Worm (Caenorhabditis elegans) whole organism, L3 larva: ENCODE data around the gene mdt-9.
A peak's percentile ranks its signal among the peaks of the same experiment; 100 is the strongest.

Experiments
- aly-2 ChIP-seq: fragments of 150-350 bp; optimal IDR thresholded peaks from 2 replicates; lab custom pipeline; 2014; ENCODE audit warnings: missing biosample characterization, missing genetic modification characterization
- ama-1 ChIP-seq: fragments of 150-350 bp; optimal IDR thresholded peaks from 2 replicates; lab custom pipeline; 2018
- ceh-16 ChIP-seq: sonication (generic microtip); optimal IDR thresholded peaks from 2 replicates; lab custom pipeline; 2017; ENCODE audit warnings: missing biosample characterization, missing genetic modification characterization
- ceh-28 ChIP-seq: fragments of 150-350 bp; optimal IDR thresholded peaks from 2 replicates; lab custom pipeline; 2014; ENCODE audit warnings: missing biosample characterization, missing genetic modification reagents, missing genetic modification characterization
- ceh-9 ChIP-seq: sonication (generic microtip); optimal IDR thresholded peaks from 2 replicates; lab custom pipeline; 2018; ENCODE audit warnings: missing biosample characterization, missing genetic modification characterization
- daf-12 ChIP-seq: fragments of 150-350 bp; optimal IDR thresholded peaks from 2 replicates; lab custom pipeline; 2014; ENCODE audit warnings: missing biosample characterization, missing genetic modification reagents, missing genetic modification characterization
- egl-27 ChIP-seq: sonication (generic microtip); optimal IDR thresholded peaks from 4 replicates; lab custom pipeline; 2017; ENCODE audit warnings: missing biosample characterization, missing genetic modification reagents, missing genetic modification characterization
- elt-1 ChIP-seq: fragments of 150-350 bp; optimal IDR thresholded peaks from 2 replicates; lab custom pipeline; 2014; ENCODE audit warnings: missing biosample characterization, missing genetic modification characterization
- elt-2 ChIP-seq: sonication (generic microtip); optimal IDR thresholded peaks from 2 replicates; lab custom pipeline; 2016; ENCODE audit warnings: missing genetic modification reagents, mild to moderate bottlenecking, missing genetic modification characterization, missing compliant biosample characterization
- elt-3 ChIP-seq, 3 experiments: fragments of 150-350 bp in 1 of 3; sonication (generic microtip) in 2 of 3; optimal IDR thresholded peaks; 2 replicates in 2 of 3; 4 replicates in 1 of 3; lab custom pipeline; 2014 to 2017; ENCODE audit warnings: missing biosample characterization in 3 of 3, missing genetic modification characterization in 3 of 3
- eor-1 ChIP-seq, 2 experiments: fragments of 150-350 bp; optimal IDR thresholded peaks; 2 replicates each; lab custom pipeline; 2014 to 2018; ENCODE audit warnings: missing biosample characterization in 2 of 2, missing genetic modification characterization in 2 of 2
- fkh-2 ChIP-seq: fragments of 150-350 bp; optimal IDR thresholded peaks from 2 replicates; lab custom pipeline; 2014; ENCODE audit warnings: missing biosample characterization, missing genetic modification reagents, missing genetic modification characterization
- fos-1 ChIP-seq: fragments of 150-350 bp; optimal IDR thresholded peaks from 2 replicates; lab custom pipeline; 2014; ENCODE audit warnings: missing biosample characterization, missing genetic modification characterization
- hmg-11 ChIP-seq: sonication (generic microtip); optimal IDR thresholded peaks from 2 replicates; lab custom pipeline; 2016; ENCODE audit warnings: missing genetic modification characterization, missing compliant biosample characterization
- jun-1 ChIP-seq: fragments of 150-350 bp; optimal IDR thresholded peaks from 2 replicates; lab custom pipeline; 2014; ENCODE audit warnings: missing biosample characterization, missing genetic modification reagents, missing genetic modification characterization
- lin-15B ChIP-seq: fragments of 150-350 bp; optimal IDR thresholded peaks from 2 replicates; lab custom pipeline; 2014; ENCODE audit warnings: missing biosample characterization, missing genetic modification characterization
- lin-39 ChIP-seq: fragments of 150-350 bp; optimal IDR thresholded peaks from 2 replicates; lab custom pipeline; 2018; ENCODE audit warnings: missing biosample characterization, missing genetic modification reagents, missing genetic modification characterization
- mml-1 ChIP-seq: fragments of 150-350 bp; sonication (generic microtip); optimal IDR thresholded peaks from 3 replicates; lab custom pipeline; 2014; ENCODE audit warnings: missing biosample characterization, missing genetic modification characterization
- nfya-1 ChIP-seq: sonication (generic microtip); optimal IDR thresholded peaks from 2 replicates; lab custom pipeline; 2017; ENCODE audit warnings: missing genetic modification characterization, mild to moderate bottlenecking, missing compliant biosample characterization, antibody characterized with exemption, moderate library complexity; ENCODE audit not compliant: insufficient read depth
- nhr-11 ChIP-seq: fragments of 150-350 bp; optimal IDR thresholded peaks from 2 replicates; lab custom pipeline; 2014; ENCODE audit warnings: missing biosample characterization, missing genetic modification characterization
- nhr-12 ChIP-seq: fragments of 150-350 bp; optimal IDR thresholded peaks from 2 replicates; lab custom pipeline; 2014; ENCODE audit warnings: missing biosample characterization, missing genetic modification characterization
- nhr-23 ChIP-seq: fragments of 150-350 bp; optimal IDR thresholded peaks from 2 replicates; lab custom pipeline; 2014; ENCODE audit warnings: missing biosample characterization, missing genetic modification reagents, missing genetic modification characterization
- nhr-237 ChIP-seq: fragments of 150-350 bp; optimal IDR thresholded peaks from 2 replicates; lab custom pipeline; 2014; ENCODE audit warnings: missing biosample characterization, missing genetic modification characterization
- nhr-76 ChIP-seq: fragments of 150-350 bp; sonication (generic microtip); optimal IDR thresholded peaks from 5 replicates; lab custom pipeline; 2014; ENCODE audit warnings: missing biosample characterization, missing genetic modification characterization
- nhr-77 ChIP-seq: fragments of 150-350 bp; optimal IDR thresholded peaks from 2 replicates; lab custom pipeline; 2014; ENCODE audit warnings: missing biosample characterization, missing genetic modification characterization
- pha-4 ChIP-seq: fragments of 150-350 bp; optimal IDR thresholded peaks from 2 replicates; lab custom pipeline; 2014; ENCODE audit warnings: missing biosample characterization, missing genetic modification reagents, missing genetic modification characterization
- pqm-1 ChIP-seq: fragments of 150-350 bp; optimal IDR thresholded peaks from 2 replicates; lab custom pipeline; 2017; ENCODE audit warnings: missing biosample characterization, missing genetic modification characterization, inconsistent platforms
- sea-2 ChIP-seq: fragments of 150-350 bp; sonication (generic microtip); optimal IDR thresholded peaks from 4 replicates; lab custom pipeline; 2014; ENCODE audit warnings: missing biosample characterization, missing genetic modification reagents, missing genetic modification characterization
- skn-1 ChIP-seq: fragments of 150-350 bp; optimal IDR thresholded peaks from 2 replicates; lab custom pipeline; 2014; ENCODE audit warnings: missing biosample characterization, missing genetic modification characterization
- snpc-4 ChIP-seq: fragments of 150-350 bp; optimal IDR thresholded peaks from 2 replicates; lab custom pipeline; 2014; ENCODE audit warnings: missing biosample characterization, missing genetic modification characterization
- unc-62 ChIP-seq: fragments of 150-350 bp; sonication (generic microtip); optimal IDR thresholded peaks from 4 replicates; lab custom pipeline; 2014; ENCODE audit warnings: missing biosample characterization, missing genetic modification reagents, missing genetic modification characterization

mdt-9 gene

DNA sequence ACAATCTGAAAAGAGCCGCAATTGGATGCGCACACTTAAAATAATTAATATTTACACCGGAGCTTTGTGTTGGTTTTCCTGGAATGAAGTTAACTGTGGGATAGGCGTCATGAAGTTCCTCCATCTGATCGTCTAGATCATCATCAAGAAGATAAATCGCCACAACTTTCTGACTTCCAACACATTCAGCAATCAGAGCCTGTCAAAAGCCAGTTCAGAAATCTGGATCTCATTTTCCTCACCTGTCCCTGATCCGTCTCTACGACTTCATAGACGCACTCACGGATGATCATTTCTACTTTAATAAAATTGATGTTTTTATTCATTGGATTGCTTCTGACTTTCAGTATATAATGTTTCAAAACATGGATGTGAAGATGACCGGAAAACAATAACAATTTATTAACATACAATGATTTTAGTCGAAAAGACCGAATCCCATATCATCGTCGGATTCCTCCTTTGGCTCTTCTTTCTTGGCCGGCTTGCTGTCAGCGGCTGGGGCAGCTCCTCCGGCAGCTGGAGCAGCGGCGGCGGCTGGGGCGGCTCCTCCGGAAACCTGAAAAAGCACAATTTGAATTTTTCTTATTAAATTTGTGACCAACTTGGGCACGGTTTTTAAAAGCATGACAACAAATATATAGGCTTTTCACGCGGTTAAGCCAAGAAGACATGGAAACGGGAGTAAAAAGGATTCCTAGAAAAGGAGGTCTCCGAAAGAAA lies 16.9 kb upstream of the mdt-9 start, which contains the start of gene agt-1:
TSS of gene agt-1 (minus strand) at position 293 of the 723 bp plus-strand sequence.
- TF ChIP-seq elt-3 (tag; optimal IDR thresholded peaks at IDR 0.05; lab: Kevin White, UChicago) (no peak), elt-2 (no peak), snpc-4 (no peak), jun-1 (tag; lab: Kevin White, UChicago) (no peak), ceh-28 (no peak), nhr-11 (tag; lab: Kevin White, UChicago) (no peak), nhr-237 (tag; lab: Kevin White, UChicago) (no peak), pqm-1 (tag; lab: Kevin White, UChicago) (no peak), mml-1 (tag; lab: Kevin White, UChicago) (no peak), lin-39 (tag; lab: Kevin White, UChicago) (no peak), ceh-16 (tag; lab: Kevin White, UChicago) (no peak)

DNA sequence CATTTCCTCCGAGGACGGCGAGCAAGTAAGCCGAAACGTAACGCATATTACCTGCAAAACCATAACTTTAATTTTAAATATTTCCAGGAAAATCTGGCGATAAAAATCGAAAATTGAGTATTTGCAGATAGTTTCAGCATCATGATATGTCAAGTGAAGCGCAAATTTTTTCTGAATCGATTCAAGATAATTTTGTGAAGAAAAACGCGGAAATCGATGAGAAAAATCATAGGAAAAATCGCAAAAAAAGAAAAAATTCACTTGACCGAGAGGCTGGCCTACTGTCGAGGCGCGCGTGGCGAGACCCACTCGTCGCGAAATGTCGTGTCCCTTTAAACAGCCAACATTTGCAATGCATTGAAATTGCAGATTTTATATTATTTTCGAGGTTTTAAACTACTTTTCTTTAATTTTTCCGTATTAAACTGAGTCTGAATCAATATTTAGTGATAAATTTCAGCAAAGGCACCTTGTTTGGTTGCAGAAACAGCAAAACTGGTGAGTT lies 15.9 kb upstream of the mdt-9 start, which contains the start of the genes rla-2, popl-7 and Y62E10A.24:
TSS of gene rla-2 (minus strand) at position 51 of the 505 bp plus-strand sequence.
TSS of gene popl-7 (plus strand) at position 455 of the 505 bp plus-strand sequence.
TSS of gene Y62E10A.24 (plus strand) at position 476 of the 505 bp plus-strand sequence.
- TF ChIP-seq elt-2, result peak; percentile 6
- TF ChIP-seq hmg-11, result peak; percentile 54
- TF ChIP-seq pha-4 (tag; lab: Kevin White, UChicago), result peak; percentile 42
- peak; percentile 28 for TF ChIP-seq nhr-23
- peak; percentile 36 for TF ChIP-seq lin-15B (tag; lab: Kevin White, UChicago)
- TF ChIP-seq nfya-1, result peak; percentile 72
- no peak for TF ChIP-seq ama-1
- no peak for TF ChIP-seq elt-3 (tag; optimal IDR thresholded peaks at IDR 0.05; lab: Kevin White, UChicago)

DNA sequence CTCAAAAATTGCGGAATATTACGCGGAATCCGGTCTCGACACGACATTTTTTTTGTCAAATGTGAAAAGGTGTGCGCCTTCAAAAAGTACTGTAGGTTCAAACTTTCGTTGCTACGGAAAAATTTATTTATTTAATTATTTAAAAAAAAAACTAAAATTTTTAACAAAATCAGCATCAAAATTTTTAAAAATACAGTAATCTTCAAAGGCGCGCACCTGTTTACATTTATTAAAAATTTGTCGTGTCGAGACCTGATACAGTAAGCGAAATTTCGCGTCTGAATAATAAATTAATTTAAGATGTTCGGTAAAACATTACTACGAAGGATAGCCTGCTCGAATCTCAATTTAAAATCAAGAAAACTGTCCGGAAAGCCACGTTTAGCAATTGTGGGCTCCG lies 14.5 kb upstream of the mdt-9 start, which contains the start of gene Y62E10A.6:
TSS of gene Y62E10A.6 (plus strand) at position 301 of the 400 bp plus-strand sequence.
- TF ChIP-seq lin-39 (tag; lab: Kevin White, UChicago) (no peak), unc-62 (GFP tag; lab: Kevin White, UChicago) (no peak), nhr-12 (tag; lab: Kevin White, UChicago) (no peak), daf-12 (tag; lab: Kevin White, UChicago) (no peak), elt-3 (tag; optimal IDR thresholded peaks at IDR 0.05; lab: Kevin White, UChicago) (no peak), fos-1 (tag; lab: Kevin White, UChicago) (no peak), aly-2 (tag; lab: Kevin White, UChicago) (no peak), elt-1 (no peak), skn-1 (tag; lab: Kevin White, UChicago) (no peak)

DNA sequence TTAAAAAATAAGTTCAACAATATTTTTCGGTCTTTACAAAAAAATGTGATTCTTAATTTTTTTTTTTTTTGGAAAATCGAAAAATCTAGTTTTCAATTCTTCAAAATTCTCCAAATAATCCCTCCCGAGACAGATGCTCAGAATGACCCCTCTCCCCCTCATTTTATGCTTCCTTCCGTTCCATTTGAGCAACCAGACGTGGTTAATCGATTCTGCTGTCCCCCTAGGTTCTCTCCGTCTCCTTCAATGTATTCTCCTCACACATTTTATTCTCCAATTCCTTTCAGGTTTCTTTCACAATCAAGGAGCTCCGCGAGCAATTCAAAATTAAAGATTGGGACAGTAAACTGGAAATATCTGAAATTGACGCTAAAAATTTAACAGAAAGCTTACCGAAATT lies 11.3 kb upstream of the mdt-9 start:
- TF ChIP-seq lin-39 (tag; lab: Kevin White, UChicago), result peak; percentile 10
- no peak for TF ChIP-seq daf-12 (tag; lab: Kevin White, UChicago)
- TF ChIP-seq elt-3 (tag; optimal IDR thresholded peaks at IDR 0.05; lab: Kevin White, UChicago), result no peak
- TF ChIP-seq hmg-11, result peak; percentile 36
- no peak for TF ChIP-seq fos-1 (tag; lab: Kevin White, UChicago)
- TF ChIP-seq nhr-77, result no peak
- no peak for TF ChIP-seq nfya-1
- no peak for TF ChIP-seq ceh-9 (tag; lab: Kevin White, UChicago)
- no peak for TF ChIP-seq aly-2 (tag; lab: Kevin White, UChicago)
- TF ChIP-seq egl-27, result no peak

ce11 chrIV:13377716-13378115 lies 8.5 kb upstream of the mdt-9 start, which contains the start of gene mau-8:
Gene mau-8, plus strand, starts transcription at chrIV:13378016.
- TF ChIP-seq nhr-76 (tag; lab: Kevin White, UChicago) (no peak), ama-1 (no peak), fkh-2 (tag; lab: Kevin White, UChicago) (no peak), skn-1 (tag; lab: Kevin White, UChicago) (no peak), aly-2 (tag; lab: Kevin White, UChicago) (no peak), eor-1 (tag; optimal IDR thresholded peaks at IDR 0.05; lab: Kevin White, UChicago) (no peak), mml-1 (tag; lab: Kevin White, UChicago) (no peak), nhr-237 (tag; lab: Kevin White, UChicago) (no peak), sea-2 (no peak), nhr-77 (no peak), pqm-1 (tag; lab: Kevin White, UChicago) (no peak), ceh-16 (tag; lab: Kevin White, UChicago) (no peak)
